Fruit fly (Drosophila melanogaster): ENCODE measurements around the gene Gyc76C.

Gene Gyc76C

dm6 chr3L:19807103-19807502 is 13.7 kb upstream of the Gyc76C start, which contains the start of the genes CG14104 and Kap-alpha1 (continued):
- TF ChIP-seq CG11456 (GFP tag; IDR thresholded peaks at IDR 0.05) (no peak), CG1603 (tag; optimal IDR thresholded peaks at IDR 0.05) (peak; percentile 34), dati (GFP tag; IDR thresholded peaks at IDR 0.05) (no peak), CG14710 (tag; optimal IDR thresholded peaks at IDR 0.05) (peak; percentile 13), run (tag; optimal IDR thresholded peaks at IDR 0.05) (no peak), dm (GFP tag; optimal IDR thresholded peaks at IDR 0.05) (peak; percentile 85), ranshi (GFP tag; IDR thresholded peaks at IDR 0.05) (no peak), pfk (GFP tag; optimal IDR thresholded peaks at IDR 0.05) (no peak), hb (GFP tag; IDR thresholded peaks at IDR 0.05; ENCODE audit: partially characterized antibody) (peak; percentile 49; the same call in 1 of the 3 replicates), unpg (GFP tag; optimal IDR thresholded peaks at IDR 0.05) (no peak), Deaf1 (tag; optimal IDR thresholded peaks at IDR 0.05) (no peak), ara (GFP tag; IDR thresholded peaks at IDR 0.05) (no peak), CG1602 (GFP tag; optimal IDR thresholded peaks at IDR 0.05) (no peak), YL-1 (GFP tag; optimal IDR thresholded peaks at IDR 0.05) (peak; percentile 57), CG7963 (GFP tag; IDR thresholded peaks at IDR 0.05; ENCODE audit: partially characterized antibody) (0 out of 3 replicates have a peak, but pooled peaks have one; percentile 23), Hr51 (GFP tag; optimal IDR thresholded peaks at IDR 0.05) (no peak), inv (GFP tag; IDR thresholded peaks at IDR 0.05; ENCODE audit: partially characterized antibody) (peak; percentile 46; the same call in 1 of the 2 replicates), sc (optimal IDR thresholded peaks at IDR 0.05) (no peak), sc (GFP tag; optimal IDR thresholded peaks at IDR 0.05) (no peak), CG1529 (GFP tag; optimal IDR thresholded peaks at IDR 0.05) (no peak), nerfin-2 (GFP tag; IDR thresholded peaks at IDR 0.05; ENCODE audit: partially characterized antibody) (peak; percentile 50; the same call in 1 of the 2 replicates), hkb (optimal IDR thresholded peaks at IDR 0.05) (no peak), hkb (GFP tag; IDR thresholded peaks at IDR 0.05) (0 out of 2 replicates have a peak, but pooled peaks have one; percentile 20), CG3726 (GFP tag; IDR thresholded peaks at IDR 0.05) (no peak), CG10959 (GFP tag; IDR thresholded peaks at IDR 0.05) (no peak), CG8478 (optimal IDR thresholded peaks at IDR 0.05) (peak; percentile 67), D19B (GFP tag; optimal IDR thresholded peaks at IDR 0.05) (no peak), disco-r (GFP tag; optimal IDR thresholded peaks at IDR 0.05) (no peak), slou (GFP tag; optimal IDR thresholded peaks at IDR 0.05) (no peak), odd (GFP tag; optimal IDR thresholded peaks at IDR 0.05) (no peak), Mrtf (GFP tag; IDR thresholded peaks at IDR 0.05) (no peak), HHEX (GFP tag; optimal IDR thresholded peaks at IDR 0.05) (no peak), Spps (tag; optimal IDR thresholded peaks at IDR 0.05) (no peak), wek (GFP tag; optimal IDR thresholded peaks at IDR 0.05) (no peak), CG9609 (GFP tag; optimal IDR thresholded peaks at IDR 0.05) (no peak), nom (GFP tag; optimal IDR thresholded peaks at IDR 0.05) (peak; percentile 24), D19A (tag; optimal IDR thresholded peaks at IDR 0.05) (no peak), CG17912 (GFP tag; optimal IDR thresholded peaks at IDR 0.05) (no peak), B-H1 (GFP tag; IDR thresholded peaks at IDR 0.05) (no peak), bcd (GFP tag; optimal IDR thresholded peaks at IDR 0.05) (no peak), CG4707 (GFP tag; optimal IDR thresholded peaks at IDR 0.05) (no peak), zfh1 (GFP tag; IDR thresholded peaks at IDR 0.05) (no peak), knrl (GFP tag; IDR thresholded peaks at IDR 0.05; ENCODE audit: partially characterized antibody) (peak; percentile 71), ewg (GFP tag; optimal IDR thresholded peaks at IDR 0.05) (no peak), dysf (GFP tag; IDR thresholded peaks at IDR 0.05) (no peak), HLH4C (GFP tag; IDR thresholded peaks at IDR 0.05; ENCODE audit: partially characterized antibody) (peak; percentile 77), Atf-2 (GFP tag; optimal IDR thresholded peaks at IDR 0.05) (no peak), gcm (GFP tag; optimal IDR thresholded peaks at IDR 0.05) (peak; percentile 63), vnd (GFP tag; IDR thresholded peaks at IDR 0.05; ENCODE audit: partially characterized antibody) (peak; percentile 62), CG12071 (GFP tag; optimal IDR thresholded peaks at IDR 0.05) (no peak), CG4617 (GFP tag; optimal IDR thresholded peaks at IDR 0.05; ENCODE audit: borderline replicate concordance) (peak; percentile 72)
